Worm (Caenorhabditis elegans) whole organism, late embryonic: ENCODE results near the gene ida-1.
A peak's percentile ranks its signal among the peaks of the same experiment; 100 is the strongest.

ENCODE experiments used
- C08G9.2 ChIP-seq: sonication (generic microtip); optimal IDR thresholded peaks from 2 replicates; lab custom pipeline; 2016; ENCODE audit warnings: mild to moderate bottlenecking, missing genetic modification characterization, moderate library complexity, missing compliant biosample characterization
- C38D4.7 ChIP-seq: fragments of 200-800 bp; sonication (Bioruptor generic); optimal IDR thresholded peaks from 2 replicates; lab custom pipeline; 2018; ENCODE audit warnings: mild to moderate bottlenecking, missing genetic modification characterization, moderate library complexity, missing compliant biosample characterization
- K02D7.2 ChIP-seq: sonication (generic microtip); optimal IDR thresholded peaks from 2 replicates; lab custom pipeline; 2017; ENCODE audit warnings: mild to moderate bottlenecking, missing genetic modification characterization, missing compliant biosample characterization
- T23F11.4 ChIP-seq: fragments of 200-800 bp; sonication (Bioruptor generic); optimal IDR thresholded peaks from 2 replicates; lab custom pipeline; 2018; ENCODE audit warnings: mild to moderate bottlenecking, missing genetic modification characterization, missing compliant biosample characterization
- Y22D7AL.16 ChIP-seq: sonication (generic microtip); optimal IDR thresholded peaks from 2 replicates; lab custom pipeline; 2016; ENCODE audit warnings: missing genetic modification characterization, missing compliant biosample characterization
- ahr-1 ChIP-seq: sonication (generic microtip); optimal IDR thresholded peaks from 2 replicates; lab custom pipeline; 2016; ENCODE audit warnings: missing genetic modification characterization, missing compliant biosample characterization
- ama-1 ChIP-seq: fragments of 150-350 bp; optimal IDR thresholded peaks from 2 replicates; lab custom pipeline; 2014
- ceh-14 ChIP-seq: sonication (generic microtip); optimal IDR thresholded peaks from 2 replicates; lab custom pipeline; 2016; ENCODE audit warnings: missing genotype, missing genetic modification characterization, missing compliant biosample characterization
- ceh-18 ChIP-seq: sonication (generic microtip); optimal IDR thresholded peaks from 2 replicates; lab custom pipeline; 2016; ENCODE audit warnings: missing genetic modification characterization, missing compliant biosample characterization
- ceh-19 ChIP-seq: fragments of 200-800 bp; sonication (Bioruptor generic); optimal IDR thresholded peaks from 2 replicates; lab custom pipeline; 2018; ENCODE audit warnings: mild to moderate bottlenecking, missing genetic modification characterization, missing compliant biosample characterization
- ceh-2 ChIP-seq: sonication (generic microtip); optimal IDR thresholded peaks from 2 replicates; lab custom pipeline; 2016; ENCODE audit warnings: missing genotype, missing genetic modification characterization, missing compliant biosample characterization
- ceh-22 ChIP-seq: sonication (generic microtip); optimal IDR thresholded peaks from 2 replicates; lab custom pipeline; 2017; ENCODE audit warnings: missing biosample characterization, missing genetic modification characterization
- ceh-24 ChIP-seq: sonication (generic microtip); optimal IDR thresholded peaks from 2 replicates; lab custom pipeline; 2016; ENCODE audit warnings: mild to moderate bottlenecking, missing genetic modification characterization, missing compliant biosample characterization
- ceh-30 ChIP-seq: fragments of 150-350 bp; optimal IDR thresholded peaks from 2 replicates; lab custom pipeline; 2014; ENCODE audit warnings: missing biosample characterization, missing genetic modification characterization
- ceh-31 ChIP-seq: sonication (generic microtip); optimal IDR thresholded peaks from 2 replicates; lab custom pipeline; 2016; ENCODE audit warnings: missing genetic modification characterization, missing compliant biosample characterization
- ceh-34 ChIP-seq: sonication (generic microtip); optimal IDR thresholded peaks from 2 replicates; lab custom pipeline; 2016; ENCODE audit warnings: mild to moderate bottlenecking, missing genetic modification characterization, missing compliant biosample characterization
- ceh-48 ChIP-seq: sonication (generic microtip); optimal IDR thresholded peaks from 2 replicates; lab custom pipeline; 2016; ENCODE audit warnings: missing genetic modification characterization, inconsistent platforms, missing compliant biosample characterization
- che-1 ChIP-seq: sonication (generic microtip); optimal IDR thresholded peaks from 2 replicates; lab custom pipeline; 2016; ENCODE audit warnings: mild to moderate bottlenecking, missing genetic modification characterization, missing compliant biosample characterization
- dmd-4 ChIP-seq: sonication (generic microtip); optimal IDR thresholded peaks from 2 replicates; lab custom pipeline; 2016; ENCODE audit warnings: borderline replicate concordance, missing genetic modification characterization, missing compliant biosample characterization
- dve-1 ChIP-seq: sonication (generic microtip); optimal IDR thresholded peaks from 2 replicates; lab custom pipeline; 2017; ENCODE audit warnings: antibody characterized with exemption, mild to moderate bottlenecking, missing genetic modification characterization, missing compliant biosample characterization
- elt-4 ChIP-seq: sonication (generic microtip); optimal IDR thresholded peaks from 2 replicates; lab custom pipeline; 2016; ENCODE audit warnings: missing genetic modification characterization, missing compliant biosample characterization
- ets-4 ChIP-seq: sonication (generic microtip); optimal IDR thresholded peaks from 2 replicates; lab custom pipeline; 2016; ENCODE audit warnings: missing genetic modification characterization, missing compliant biosample characterization
- eyg-1 ChIP-seq: sonication (generic microtip); optimal IDR thresholded peaks from 2 replicates; lab custom pipeline; 2016; ENCODE audit warnings: missing genotype, missing genetic modification characterization, missing compliant biosample characterization
- fax-1 ChIP-seq: sonication (generic microtip); optimal IDR thresholded peaks from 2 replicates; lab custom pipeline; 2016; ENCODE audit warnings: missing genotype, missing genetic modification characterization, missing compliant biosample characterization
- fkh-10 ChIP-seq: fragments of 150-350 bp; optimal IDR thresholded peaks from 2 replicates; lab custom pipeline; 2014; ENCODE audit warnings: missing biosample characterization, missing genetic modification reagents, missing genetic modification characterization
- hlh-13 ChIP-seq: fragments of 200-800 bp; sonication (Bioruptor generic); optimal IDR thresholded peaks from 2 replicates; lab custom pipeline; 2018; ENCODE audit warnings: mild to moderate bottlenecking, missing genetic modification characterization, missing compliant biosample characterization
- hlh-30 ChIP-seq: sonication (generic microtip); optimal IDR thresholded peaks from 2 replicates; lab custom pipeline; 2017; ENCODE audit warnings: antibody characterized with exemption, missing genetic modification characterization, missing compliant biosample characterization; ENCODE audit not compliant: insufficient read depth
- hlh-6 ChIP-seq: sonication (generic microtip); optimal IDR thresholded peaks from 2 replicates; lab custom pipeline; 2016; ENCODE audit warnings: missing genotype, missing genetic modification characterization, missing compliant biosample characterization
- hlh-8 ChIP-seq: sonication (generic microtip); optimal IDR thresholded peaks from 2 replicates; lab custom pipeline; 2016; ENCODE audit warnings: missing genotype, missing genetic modification characterization, missing compliant biosample characterization
- lim-6 ChIP-seq: sonication (generic microtip); optimal IDR thresholded peaks from 2 replicates; lab custom pipeline; 2016; ENCODE audit warnings: missing genetic modification characterization, missing compliant biosample characterization
- lin-11 ChIP-seq: fragments of 200-800 bp; sonication (Bioruptor generic); optimal IDR thresholded peaks from 2 replicates; lab custom pipeline; 2018; ENCODE audit warnings: mild to moderate bottlenecking, missing genetic modification characterization, missing compliant biosample characterization
- madf-2 ChIP-seq: sonication (generic microtip); optimal IDR thresholded peaks from 2 replicates; lab custom pipeline; 2017; ENCODE audit warnings: missing genetic modification characterization, missing compliant biosample characterization
- mec-3 ChIP-seq: sonication (generic microtip); optimal IDR thresholded peaks from 2 replicates; lab custom pipeline; 2016; ENCODE audit warnings: borderline replicate concordance, missing genetic modification characterization, missing compliant biosample characterization
- nfya-1 ChIP-seq: sonication (generic microtip); optimal IDR thresholded peaks from 2 replicates; lab custom pipeline; 2017; ENCODE audit warnings: missing genetic modification characterization, mild to moderate bottlenecking, missing compliant biosample characterization, antibody characterized with exemption, moderate library complexity
- nhr-11 ChIP-seq: fragments of 150-350 bp; optimal IDR thresholded peaks from 2 replicates; lab custom pipeline; 2014; ENCODE audit warnings: missing biosample characterization, missing genetic modification characterization
- nhr-232 ChIP-seq: sonication (generic microtip); optimal IDR thresholded peaks from 2 replicates; lab custom pipeline; 2016; ENCODE audit warnings: missing genetic modification characterization, missing compliant biosample characterization
- odd-2 ChIP-seq: sonication (generic microtip); optimal IDR thresholded peaks from 2 replicates; lab custom pipeline; 2017; ENCODE audit warnings: antibody characterized with exemption, mild to moderate bottlenecking, missing genetic modification characterization, missing compliant biosample characterization
- pag-3 ChIP-seq: sonication (generic microtip); optimal IDR thresholded peaks from 2 replicates; lab custom pipeline; 2016; ENCODE audit warnings: missing compliant biosample characterization, missing genetic modification characterization, borderline replicate concordance
- pat-9 ChIP-seq: fragments of 200-800 bp; sonication (Bioruptor generic); optimal IDR thresholded peaks from 2 replicates; lab custom pipeline; 2018; ENCODE audit warnings: mild to moderate bottlenecking, missing genetic modification characterization, moderate library complexity, missing compliant biosample characterization
- pax-1 ChIP-seq: fragments of 150-350 bp; optimal IDR thresholded peaks from 2 replicates; lab custom pipeline; 2014; ENCODE audit warnings: missing biosample characterization, missing genetic modification characterization
- pha-2 ChIP-seq: sonication (generic microtip); optimal IDR thresholded peaks from 2 replicates; lab custom pipeline; 2017; ENCODE audit warnings: mild to moderate bottlenecking, missing genetic modification characterization, missing compliant biosample characterization
- pha-4 ChIP-seq: fragments of 150-350 bp; optimal IDR thresholded peaks from 2 replicates; lab custom pipeline; 2018; ENCODE audit warnings: missing biosample characterization, missing genetic modification reagents, missing genetic modification characterization
- pqm-1 ChIP-seq: sonication (generic microtip); optimal IDR thresholded peaks from 2 replicates; lab custom pipeline; 2016; ENCODE audit warnings: missing genetic modification characterization, missing compliant biosample characterization
- ref-2 ChIP-seq: sonication (generic microtip); optimal IDR thresholded peaks from 2 replicates; lab custom pipeline; 2016; ENCODE audit warnings: missing genetic modification characterization, missing compliant biosample characterization
- rnt-1 ChIP-seq: sonication (generic microtip); optimal IDR thresholded peaks from 2 replicates; lab custom pipeline; 2016; ENCODE audit warnings: missing genetic modification characterization, missing compliant biosample characterization
- sox-4 ChIP-seq: sonication (generic microtip); optimal IDR thresholded peaks from 2 replicates; lab custom pipeline; 2017; ENCODE audit warnings: mild to moderate bottlenecking, missing genetic modification characterization, inconsistent platforms, missing compliant biosample characterization
- ttx-3 ChIP-seq: sonication (generic microtip); optimal IDR thresholded peaks from 2 replicates; lab custom pipeline; 2016; ENCODE audit warnings: missing genetic modification reagents, missing genetic modification characterization, missing compliant biosample characterization
- unc-42 ChIP-seq: sonication (generic microtip); optimal IDR thresholded peaks from 2 replicates; lab custom pipeline; 2016; ENCODE audit warnings: missing genotype, missing genetic modification characterization, missing compliant biosample characterization
- unc-55 ChIP-seq: sonication (generic microtip); optimal IDR thresholded peaks from 2 replicates; lab custom pipeline; 2017; ENCODE audit warnings: missing biosample characterization, missing genetic modification reagents, missing genetic modification characterization
- zip-5 ChIP-seq: sonication (generic microtip); optimal IDR thresholded peaks from 2 replicates; lab custom pipeline; 2016; ENCODE audit warnings: missing genetic modification characterization, missing compliant biosample characterization
- ztf-16 ChIP-seq: sonication (generic microtip); optimal IDR thresholded peaks from 2 replicates; lab custom pipeline; 2017; ENCODE audit warnings: missing genetic modification characterization, missing compliant biosample characterization

The ida-1 gene

DNA sequence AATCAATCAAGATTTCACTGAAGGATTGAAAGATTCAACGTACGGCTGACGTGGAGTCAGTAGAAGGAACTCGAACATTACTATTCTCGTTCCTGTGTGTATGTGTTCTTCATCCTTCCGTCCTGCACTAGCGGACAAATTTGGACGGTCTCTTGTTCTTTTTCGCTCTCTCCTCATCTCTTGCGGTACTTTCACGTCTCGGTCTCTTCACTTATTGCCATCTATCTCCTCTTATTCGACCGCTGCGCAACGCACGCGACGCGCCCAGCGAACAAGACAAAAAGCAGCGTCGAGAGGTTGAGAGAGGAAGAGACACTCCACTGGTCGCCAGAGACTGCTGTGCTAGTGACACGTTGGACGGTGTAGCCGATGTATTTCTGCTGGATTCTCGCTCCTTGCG lies 39.9 kb upstream of the ida-1 start (continued):
- TF ChIP-seq madf-2 (tag; lab: Kevin White, UChicago) = no peak
- no peak for TF ChIP-seq ceh-48 (tag; lab: Kevin White, UChicago)
- peak; percentile 36 for TF ChIP-seq ceh-2 (tag; lab: Kevin White, UChicago)
- TF ChIP-seq pha-4 = no peak
- no peak for TF ChIP-seq fax-1 (tag; lab: Kevin White, UChicago)
- no peak for TF ChIP-seq C38D4.7 (GFP tag; lab: Kevin White, UChicago)
- TF ChIP-seq rnt-1 = peak; percentile 70
- TF ChIP-seq ceh-14 (tag; lab: Kevin White, UChicago) = peak; percentile 24
- peak; percentile 79 for TF ChIP-seq hlh-30 (tag; lab: Kevin White, UChicago)
- TF ChIP-seq unc-55 (GFP tag; lab: Kevin White, UChicago) = peak; percentile 58
- peak; percentile 61 for TF ChIP-seq hlh-6 (tag; lab: Kevin White, UChicago)
- TF ChIP-seq ama-1 (lab: Kevin White, UChicago) = peak; percentile 60
- TF ChIP-seq ceh-22 (tag; lab: Kevin White, UChicago) = peak; percentile 52
- peak; percentile 77 for TF ChIP-seq ref-2
- TF ChIP-seq ets-4 (tag; lab: Kevin White, UChicago) = peak; percentile 79
- TF ChIP-seq ceh-19 (GFP tag; lab: Kevin White, UChicago) = peak; percentile 26
- no peak for TF ChIP-seq ceh-24
- TF ChIP-seq sox-4 (tag; lab: Kevin White, UChicago) = no peak
- TF ChIP-seq C08G9.2 (tag; lab: Kevin White, UChicago) = peak; percentile 7
- no peak for TF ChIP-seq T23F11.4 (GFP tag; lab: Kevin White, UChicago)
- no peak for TF ChIP-seq pax-1 (tag; lab: Kevin White, UChicago)
- TF ChIP-seq ceh-18 (tag; lab: Kevin White, UChicago) = peak; percentile 40
- peak; percentile 24 for TF ChIP-seq dve-1
- TF ChIP-seq ceh-30 = no peak
- peak; percentile 66 for TF ChIP-seq ceh-34 (tag; lab: Kevin White, UChicago)
- peak; percentile 84 for TF ChIP-seq nfya-1 (tag; lab: Kevin White, UChicago)
- no peak for TF ChIP-seq eyg-1 (tag; lab: Kevin White, UChicago)
- no peak for TF ChIP-seq nhr-11 (tag; lab: Kevin White, UChicago)
- no peak for TF ChIP-seq odd-2 (tag; lab: Kevin White, UChicago)
- peak; percentile 26 for TF ChIP-seq hlh-13 (GFP tag; lab: Kevin White, UChicago)
- TF ChIP-seq ttx-3 (tag; lab: Kevin White, UChicago) = no peak
- no peak for TF ChIP-seq K02D7.2
- no peak for TF ChIP-seq pag-3
- TF ChIP-seq ceh-31 (tag; lab: Kevin White, UChicago) = peak; percentile 84
- peak; percentile 3 for TF ChIP-seq ztf-16 (tag; lab: Kevin White, UChicago)
- TF ChIP-seq lin-11 = no peak
- no peak for TF ChIP-seq zip-5
- TF ChIP-seq che-1 (tag; lab: Kevin White, UChicago) = no peak
- TF ChIP-seq mec-3 = no peak
- no peak for TF ChIP-seq pha-2 (tag; lab: Kevin White, UChicago)
- no peak for TF ChIP-seq Y22D7AL.16 (tag; lab: Kevin White, UChicago)
- TF ChIP-seq lim-6 (tag; lab: Kevin White, UChicago) = peak; percentile 12
- TF ChIP-seq hlh-8 (tag; lab: Kevin White, UChicago) = no peak
- TF ChIP-seq fkh-10 = no peak
- TF ChIP-seq, all 69 proteins: peak for 30

ce11 chrIII:5717173-5717748 lies 38.1 kb upstream of the ida-1 start:
- TF ChIP-seq ceh-24 (no peak), hlh-6 (tag; lab: Kevin White, UChicago) (no peak), ahr-1 (no peak), elt-4 (tag; lab: Kevin White, UChicago) (no peak), pat-9 (tag; lab: Kevin White, UChicago) (no peak), unc-42 (tag; lab: Kevin White, UChicago) (no peak), ceh-48 (tag; lab: Kevin White, UChicago) (no peak), fax-1 (tag; lab: Kevin White, UChicago) (no peak), nhr-232 (no peak), pha-2 (tag; lab: Kevin White, UChicago) (no peak), dmd-4 (tag; lab: Kevin White, UChicago) (no peak), sox-4 (tag; lab: Kevin White, UChicago) (no peak), ztf-16 (tag; lab: Kevin White, UChicago) (no peak), ceh-14 (tag; lab: Kevin White, UChicago) (no peak), nhr-11 (tag; lab: Kevin White, UChicago) (no peak), pqm-1 (no peak)
